Worm (Caenorhabditis elegans): Measurements from ENCODE around the gene C23H4.8.

- TF ChIP-seq unc-62 (GFP tag; optimal IDR thresholded peaks at IDR 0.05), result no peak
- TF ChIP-seq ztf-11 (tag; optimal IDR thresholded peaks at IDR 0.05), result no peak
- TF ChIP-seq gmeb-1 (tag; optimal IDR thresholded peaks at IDR 0.05), result no peak
- TF ChIP-seq R02D3.7 (tag; optimal IDR thresholded peaks at IDR 0.05), result no peak
- TF ChIP-seq ceh-82 (tag; optimal IDR thresholded peaks at IDR 0.05), result no peak
- TF ChIP-seq zag-1 (tag; optimal IDR thresholded peaks at IDR 0.05), result no peak
- TF ChIP-seq unc-39 (tag; optimal IDR thresholded peaks at IDR 0.05), result no peak
- no peak for TF ChIP-seq nhr-23 (tag; optimal IDR thresholded peaks at IDR 0.05)
- TF ChIP-seq lsy-2 (tag; optimal IDR thresholded peaks at IDR 0.05), result no peak
Measured at ce11 chrX:12216943-12217342, at the start of gene C23H4.8.
